Fruit fly (Drosophila melanogaster) ovary, adult (tissue): Measurements from ENCODE around the gene CG2533.
"Not testable (repeated sequence)": the region's sequence is repeated elsewhere in the genome, so short reads cannot be mapped to it uniquely, and the experiment has no call there.

Experiments
- CG17801 ChIP-seq: fragments of 200-800 bp; optimal IDR thresholded peaks from 2 replicates; lab custom pipeline; 2019; ENCODE audit warnings: missing biosample characterization, mild to moderate bottlenecking, missing genetic modification characterization, moderate library complexity; ENCODE audit not compliant: partially characterized antibody

Gene CG2533

DNA sequence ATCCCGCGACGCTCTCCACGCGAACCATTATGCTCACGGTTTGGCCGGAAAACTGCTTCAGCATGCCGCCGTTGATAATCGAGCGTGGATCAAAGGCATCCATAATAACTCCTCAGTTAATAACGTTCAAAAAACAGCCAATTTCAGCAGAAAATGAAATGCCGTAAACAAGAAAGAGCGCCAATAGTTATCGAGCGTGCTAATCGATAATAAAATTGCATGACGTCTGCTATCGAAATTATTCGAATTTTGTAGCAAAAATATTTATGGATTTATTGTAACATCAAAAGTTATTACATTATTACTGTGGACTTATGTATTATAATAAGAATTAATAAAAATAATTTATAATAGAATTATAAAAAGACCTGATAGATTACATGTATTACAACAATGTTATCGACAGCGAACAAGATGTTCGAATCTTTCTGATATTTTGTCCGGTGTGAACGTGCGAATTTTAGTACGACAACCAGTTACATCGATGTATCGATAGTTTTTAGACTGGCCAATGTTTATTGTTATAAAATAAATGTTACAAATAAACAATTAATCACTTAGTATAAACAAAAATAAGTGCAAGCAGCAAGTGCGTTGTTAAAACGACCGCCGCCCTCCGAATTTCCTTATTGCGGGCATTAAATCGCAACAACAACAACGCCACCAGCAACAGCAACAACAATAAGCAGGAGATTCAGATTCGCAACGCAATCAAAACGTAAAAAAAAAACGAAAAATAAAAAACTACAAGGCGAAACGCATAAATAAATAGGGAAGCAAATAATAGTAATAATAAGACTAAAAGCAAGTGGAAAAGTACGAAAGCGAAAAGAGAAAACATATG, 11.9 kb upstream of the CG2533 start, which contains the start of the genes RPA3 and Met:
Gene RPA3, minus strand, starts transcription at position 189 of the 844 bp plus-strand sequence.
Gene Met, plus strand, starts transcription at position 473 of the 844 bp plus-strand sequence.
- peak; percentile 49 for TF ChIP-seq CG17801 (GFP tag; lab: Kevin White, UChicago)

DNA sequence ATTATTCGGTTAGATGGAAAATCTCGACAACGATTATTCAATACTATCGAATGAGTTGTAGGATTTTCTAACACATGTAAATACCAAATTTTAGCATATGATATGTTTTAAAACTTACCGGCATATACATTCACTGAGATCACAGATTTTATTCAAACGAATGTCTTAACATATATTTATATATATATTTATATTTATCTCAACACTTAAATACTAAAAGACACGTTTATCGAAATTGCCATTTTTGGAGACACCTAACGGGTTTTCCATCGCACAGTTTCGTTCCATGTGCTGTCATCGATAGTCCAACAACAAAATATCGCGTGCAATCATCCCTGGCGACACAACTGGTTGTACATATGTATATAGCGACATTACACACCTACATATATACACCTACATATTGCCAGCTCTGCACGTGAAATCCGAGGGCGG, 7.7 kb upstream of the CG2533 start, which contains the start of the genes CG2247 and CG1703:
Gene CG2247, minus strand, starts transcription at position 8 of the 435 bp plus-strand sequence.
Gene CG1703, plus strand, starts transcription at position 283 of the 435 bp plus-strand sequence.
- peak; percentile 38 for TF ChIP-seq CG17801 (GFP tag; lab: Kevin White, UChicago)

DNA sequence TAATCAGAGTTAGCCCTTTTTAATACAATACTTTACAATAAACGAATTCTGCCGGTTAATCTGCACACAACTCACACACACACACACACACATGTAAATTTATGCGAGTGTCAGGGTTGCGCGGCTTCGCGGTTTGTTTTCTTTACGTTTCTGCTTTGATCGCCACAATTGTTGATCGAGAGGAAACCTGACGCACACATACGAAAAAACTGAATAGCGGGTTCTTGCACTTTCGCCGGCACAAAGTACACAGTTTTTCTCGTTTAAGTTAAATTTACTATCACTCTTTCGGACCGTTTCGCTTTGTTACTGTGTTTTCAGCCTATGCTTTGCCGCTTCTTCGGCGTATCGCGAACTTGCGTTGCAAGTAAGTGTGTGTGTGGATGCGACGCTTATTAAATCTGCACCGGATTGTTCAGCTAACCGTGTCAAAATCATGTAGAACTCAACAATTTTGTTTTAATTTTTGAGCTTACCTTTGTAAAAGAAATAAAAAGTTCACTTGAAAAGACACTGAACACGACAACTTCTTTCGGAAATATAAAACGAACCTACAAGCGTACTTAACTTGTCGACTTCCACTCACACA, 7.2 kb upstream of the CG2533 start:
- TF ChIP-seq CG17801 (GFP tag; lab: Kevin White, UChicago) = no peak

dm6 chrX:11601408-11601807, 2.6 kb downstream of the CG2533 start:
- no peak for TF ChIP-seq CG17801 (GFP tag; lab: Kevin White, UChicago)

DNA sequence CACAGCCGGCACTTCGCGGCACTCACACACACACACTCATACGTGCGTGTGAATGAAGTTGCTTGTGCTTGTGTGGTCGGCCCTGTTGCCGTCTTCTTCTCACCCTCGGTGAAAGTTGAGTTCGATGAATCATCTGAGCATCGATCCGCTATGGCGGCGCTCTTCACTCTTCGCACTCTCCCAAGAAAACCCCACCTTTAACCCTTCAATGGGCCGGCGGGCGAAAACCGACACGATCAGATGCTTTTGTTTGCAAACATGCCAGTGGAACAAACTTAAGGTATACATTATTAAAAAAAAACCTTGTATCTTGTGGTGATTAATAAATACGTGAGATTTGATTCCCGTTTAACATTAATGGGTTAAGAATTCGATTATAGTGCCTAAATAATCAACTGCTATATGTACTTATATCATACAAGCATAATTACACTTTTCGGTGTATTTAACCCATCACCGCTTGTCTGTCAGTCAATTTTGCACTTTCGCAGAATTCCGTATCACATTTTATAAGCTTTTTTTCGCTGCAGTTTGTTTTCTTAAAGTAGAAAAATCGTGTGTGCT, 3.1 kb downstream of the CG2533 start:
- peak; percentile 48 for TF ChIP-seq CG17801 (GFP tag; lab: Kevin White, UChicago)

dm6 chrX:11599589-11599988, 4.4 kb downstream of the CG2533 start, which contains the start of gene rho-4:
Gene rho-4 (plus strand): TSS chrX:11599838.
- not testable (repeated sequence) for TF ChIP-seq CG17801 (GFP tag; lab: Kevin White, UChicago)

- TF ChIP-seq CG17801 (GFP tag; lab: Kevin White, UChicago) = no peak
These were observed 19.9 kb downstream of the CG2533 start, which contains the start of gene pkm for dm6 chrX:11584075-11584474. Gene pkm (minus strand): TSS chrX:11584175.

DNA sequence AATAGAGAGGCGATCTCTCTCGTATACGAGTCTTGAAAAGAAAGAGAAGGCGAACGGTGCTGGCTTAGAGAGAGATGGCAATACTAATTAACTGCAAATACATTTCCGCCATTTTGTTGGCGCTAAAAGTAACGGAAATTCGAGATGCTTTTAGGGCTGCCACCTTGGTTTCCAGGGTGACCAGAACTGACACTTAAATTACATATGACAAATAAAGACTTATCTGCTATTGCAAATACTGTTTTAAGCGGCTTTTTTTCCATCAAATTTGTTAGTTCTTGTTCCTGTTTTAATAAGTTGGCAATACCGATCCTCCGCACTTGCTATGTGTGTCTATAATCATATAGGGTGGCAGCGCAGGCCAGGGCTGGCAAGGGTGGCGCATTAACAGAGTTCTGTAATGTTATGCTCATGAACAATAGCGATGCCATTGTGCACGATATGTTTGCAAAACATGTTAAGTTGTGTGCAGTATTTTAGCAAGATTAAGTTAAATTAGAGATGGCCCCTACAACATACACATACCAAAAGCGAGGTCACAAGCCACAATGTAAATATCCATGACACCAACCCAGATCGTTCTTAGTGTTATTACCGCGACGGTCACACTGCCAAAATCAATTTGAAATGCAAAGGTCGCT, 23.7 kb downstream of the CG2533 start, which contains the start of gene nod:
Gene nod, plus strand, starts transcription at position 573 of the 641 bp plus-strand sequence.
- no peak for TF ChIP-seq CG17801 (GFP tag; lab: Kevin White, UChicago)

DNA sequence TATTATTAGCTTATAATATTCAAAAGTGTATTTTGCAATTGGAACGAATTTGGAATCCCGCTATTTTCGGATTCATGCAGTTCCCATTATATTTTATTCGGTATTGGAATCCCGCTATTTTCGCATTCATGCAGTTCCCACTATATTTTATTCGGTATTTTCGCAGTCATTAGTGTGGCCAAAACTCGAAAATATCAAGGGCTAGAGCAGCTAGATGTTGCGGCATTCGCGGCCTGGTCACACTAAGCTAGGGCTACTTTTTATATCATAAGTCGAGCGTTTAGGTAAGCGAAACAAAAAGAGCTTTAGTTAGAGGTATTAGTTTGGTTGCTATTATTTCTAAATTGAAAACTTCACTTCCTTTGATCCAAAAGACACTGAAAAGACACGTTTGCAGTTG, 25.2 kb downstream of the CG2533 start:
- no peak for TF ChIP-seq CG17801 (GFP tag; lab: Kevin White, UChicago)

DNA sequence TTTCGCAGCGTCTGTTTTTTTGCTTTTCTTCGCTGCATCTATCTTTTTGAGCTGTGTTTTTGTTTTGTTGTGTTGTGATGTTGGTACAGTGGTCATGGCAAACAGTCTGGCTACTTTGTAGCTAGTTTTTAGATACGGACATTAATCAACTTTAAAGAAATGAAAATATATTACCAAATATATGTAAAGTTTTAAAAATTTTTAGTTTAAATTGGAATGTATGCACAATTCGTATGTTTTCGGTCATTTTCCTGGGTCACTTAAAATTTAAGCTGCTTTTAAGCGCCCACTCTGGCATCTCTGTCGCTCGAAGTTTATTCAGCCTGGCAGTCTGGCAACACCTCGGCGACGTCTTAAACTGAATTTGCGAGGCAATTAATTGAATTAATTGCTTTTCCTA, 27.5 kb downstream of the CG2533 start, which contains the start of gene CG11695:
Gene CG11695, plus strand, starts transcription at position 344 of the 400 bp plus-strand sequence.
- peak; percentile 83 for TF ChIP-seq CG17801 (GFP tag; lab: Kevin White, UChicago)

- no peak for TF ChIP-seq CG17801 (GFP tag; lab: Kevin White, UChicago)
These were observed 30.5 kb downstream of the CG2533 start, which contains the start of gene CG11696 for dm6 chrX:11573529-11573928. Gene CG11696 (plus strand): TSS chrX:11573731.

dm6 chrX:11572270-11572914, 31.6 kb downstream of the CG2533 start, which contains the start of the genes Kmn1 and Reepl1:
Gene Kmn1 (minus strand): TSS chrX:11572442.
Gene Reepl1 (plus strand): TSS chrX:11572707.
- TF ChIP-seq CG17801 (GFP tag; lab: Kevin White, UChicago) = no peak

- TF ChIP-seq CG17801 (GFP tag; lab: Kevin White, UChicago) = peak; percentile 77
These were observed 33.9 kb downstream of the CG2533 start, which contains the start of the genes Polr2A and CG11699 for dm6 chrX:11569956-11570695. Gene Polr2A (minus strand): TSS chrX:11570326. Gene CG11699 (plus strand): TSS chrX:11570621.
